Worm (Caenorhabditis elegans): ENCODE measurements around the gene K10H10.12.

K10H10.12 gene

DNA sequence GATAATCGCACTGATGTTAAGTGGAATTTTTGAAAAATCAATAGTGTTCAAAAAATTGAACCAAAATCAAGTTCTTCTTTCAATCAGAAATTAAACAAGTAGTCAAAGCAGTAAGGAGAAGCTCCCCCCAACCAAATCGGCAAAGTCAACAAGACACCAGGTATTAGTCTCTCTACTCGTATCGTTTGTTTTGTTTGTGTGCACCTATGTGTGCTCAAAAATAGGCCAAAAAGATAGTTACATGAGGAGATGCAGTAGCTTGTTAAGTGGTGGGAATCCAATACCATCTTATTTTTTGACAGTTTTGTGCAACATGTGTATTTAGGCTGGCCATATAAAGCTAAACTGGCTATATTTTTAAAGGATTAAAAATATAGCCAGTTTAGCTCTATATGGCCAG lies at the start of gene K10H10.12:
TSS of gene K10H10.12 (minus strand) at position 101 of the 400 bp plus-strand sequence.
- TF ChIP-seq lin-35 (GFP tag; optimal IDR thresholded peaks at IDR 0.05), result no peak
- TF ChIP-seq gei-17 (GFP tag; optimal IDR thresholded peaks at IDR 0.05), result no peak
- TF ChIP-seq efl-1 (GFP tag; optimal IDR thresholded peaks at IDR 0.05), result no peak
- no peak for TF ChIP-seq madf-3 (GFP tag; IDR thresholded peaks at IDR 0.05)
- no peak for TF ChIP-seq F33H1.4 (GFP tag; IDR thresholded peaks at IDR 0.05)
- TF ChIP-seq C06A6.2 (GFP tag; conservative IDR thresholded peaks at IDR 0.05), result no peak
- TF ChIP-seq F52B5.7 (tag; optimal IDR thresholded peaks at IDR 0.05), result no peak
- no peak for TF ChIP-seq C17E4.6 (GFP tag; IDR thresholded peaks at IDR 0.05)
- TF ChIP-seq dox-1 (GFP tag; IDR thresholded peaks at IDR 0.05), result no peak
- no peak for TF ChIP-seq mes-4 (tag; optimal IDR thresholded peaks at IDR 0.05)
- TF ChIP-seq dpl-1 (GFP tag; optimal IDR thresholded peaks at IDR 0.05), result no peak
- no peak for TF ChIP-seq ceh-58 (GFP tag; IDR thresholded peaks at IDR 0.05)

DNA sequence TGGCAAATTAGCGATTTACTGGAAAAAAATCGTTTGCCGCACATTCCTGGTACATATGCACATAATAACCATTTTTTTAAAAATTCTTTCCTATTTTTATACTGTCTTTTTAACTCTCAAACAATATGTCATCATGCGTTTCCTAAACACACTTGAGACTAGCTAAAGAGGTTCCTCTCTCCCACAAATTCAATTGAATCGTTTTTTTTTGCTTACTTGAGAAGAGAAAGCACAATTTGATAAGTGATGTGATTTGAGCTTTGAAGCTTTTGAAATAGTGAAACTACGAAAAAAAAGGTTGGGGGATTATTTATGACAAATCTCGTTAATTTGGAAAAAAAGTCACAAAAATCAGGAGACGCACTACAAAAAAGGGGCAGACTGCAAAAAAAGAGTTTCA lies 48.9 kb upstream of the K10H10.12 start:
- TF ChIP-seq egl-18 (GFP tag; IDR thresholded peaks at IDR 0.05), result no peak
- TF ChIP-seq hlh-12 (tag; optimal IDR thresholded peaks at IDR 0.05), result no peak
- no peak for TF ChIP-seq hmg-1.2 (GFP tag; IDR thresholded peaks at IDR 0.05)
- TF ChIP-seq ccch-3 (GFP tag; optimal IDR thresholded peaks at IDR 0.05), result no peak
- TF ChIP-seq dox-1 (GFP tag; IDR thresholded peaks at IDR 0.05), result no peak
- TF ChIP-seq Y79H2A.3 (GFP tag; conservative IDR thresholded peaks at IDR 0.05), result no peak
- no peak for TF ChIP-seq C17E4.6 (GFP tag; IDR thresholded peaks at IDR 0.05)
- no peak for TF ChIP-seq mel-28 (tag; optimal IDR thresholded peaks at IDR 0.05; ENCODE audit: borderline replicate concordance)
- TF ChIP-seq Y53G8AR.9 (GFP tag; conservative IDR thresholded peaks at IDR 0.05), result no peak

DNA sequence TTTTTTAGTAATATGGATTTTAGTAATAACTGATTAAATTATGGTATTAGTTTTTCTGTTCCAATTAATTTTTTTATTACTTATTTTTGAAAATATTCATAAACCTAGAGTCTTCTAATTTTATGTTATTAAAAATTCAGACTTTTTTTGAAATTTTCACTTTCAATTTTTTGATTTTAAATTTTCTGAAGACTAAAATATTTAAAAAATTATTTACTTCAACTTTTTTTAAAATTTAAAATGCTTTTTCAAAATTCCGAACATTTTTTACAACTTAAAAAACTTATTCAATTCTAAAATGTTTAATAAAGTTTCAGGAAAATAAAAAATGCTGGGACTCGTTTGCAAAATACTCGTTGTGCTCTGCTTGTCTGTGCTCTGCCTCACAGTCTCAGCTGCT lies 44.5 kb upstream of the K10H10.12 start, which contains the start of gene nlp-41:
TSS of gene nlp-41 (plus strand) at position 301 of the 400 bp plus-strand sequence.
- no peak for TF ChIP-seq efl-1 (GFP tag; optimal IDR thresholded peaks at IDR 0.05)
- no peak for TF ChIP-seq egl-18 (GFP tag; IDR thresholded peaks at IDR 0.05)
- TF ChIP-seq hmg-1.2 (GFP tag; IDR thresholded peaks at IDR 0.05), result no peak
- TF ChIP-seq lin-40 (tag; optimal IDR thresholded peaks at IDR 0.05), result no peak
- TF ChIP-seq F52B5.7 (tag; optimal IDR thresholded peaks at IDR 0.05), result no peak
- TF ChIP-seq ztf-25 (GFP tag; IDR thresholded peaks at IDR 0.05), result no peak
- TF ChIP-seq dpl-1 (GFP tag; optimal IDR thresholded peaks at IDR 0.05), result no peak

DNA sequence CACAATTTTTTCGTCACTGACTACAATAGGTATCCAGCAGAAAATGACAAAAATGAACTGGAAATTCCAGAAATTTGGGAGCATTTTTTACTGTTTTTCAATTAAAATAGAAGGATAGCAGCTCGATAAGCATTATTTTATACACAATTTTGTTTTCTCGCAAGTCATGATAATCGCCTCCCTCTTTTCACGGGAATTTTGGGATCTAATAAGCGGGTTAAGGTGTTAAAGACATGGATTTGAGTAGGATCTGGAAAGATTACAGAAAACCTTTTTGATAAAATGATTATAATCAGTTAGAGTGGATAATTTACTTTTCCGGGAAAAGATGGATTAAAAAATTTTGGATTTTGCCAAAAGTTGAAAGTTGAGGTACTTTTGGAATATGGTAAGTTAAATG lies 42.5 kb upstream of the K10H10.12 start, which contains the start of gene gcy-29:
TSS of gene gcy-29 (minus strand) at position 101 of the 400 bp plus-strand sequence.
- TF ChIP-seq attf-5 (GFP tag; optimal IDR thresholded peaks at IDR 0.05), result no peak
- no peak for TF ChIP-seq F37B4.10 (GFP tag; IDR thresholded peaks at IDR 0.05)
- no peak for TF ChIP-seq let-607 (tag; optimal IDR thresholded peaks at IDR 0.05)
- TF ChIP-seq T26A5.8 (tag; optimal IDR thresholded peaks at IDR 0.05), result no peak

DNA sequence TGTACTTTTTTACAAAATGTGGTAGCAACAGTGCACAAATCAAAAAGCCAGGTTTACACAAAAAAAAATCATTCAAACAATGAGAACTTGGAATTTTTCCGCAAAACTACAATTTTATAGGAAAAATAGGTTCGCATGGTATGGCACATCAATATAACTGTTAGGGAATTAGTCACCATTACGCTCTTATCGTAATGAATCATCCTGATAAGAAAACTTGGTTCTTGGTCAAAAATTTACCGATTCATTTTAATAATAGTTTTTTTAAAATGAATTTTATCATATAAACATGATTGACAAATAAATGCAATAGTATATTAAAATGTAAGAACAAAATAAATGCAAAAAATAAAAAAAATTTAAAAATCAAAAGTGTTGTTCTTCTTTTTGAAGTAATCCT lies 34.4 kb upstream of the K10H10.12 start:
- TF ChIP-seq nhr-80 (tag; optimal IDR thresholded peaks at IDR 0.05) (no peak), attf-5 (GFP tag; optimal IDR thresholded peaks at IDR 0.05) (no peak), lin-54 (GFP tag; optimal IDR thresholded peaks at IDR 0.05) (no peak)

DNA sequence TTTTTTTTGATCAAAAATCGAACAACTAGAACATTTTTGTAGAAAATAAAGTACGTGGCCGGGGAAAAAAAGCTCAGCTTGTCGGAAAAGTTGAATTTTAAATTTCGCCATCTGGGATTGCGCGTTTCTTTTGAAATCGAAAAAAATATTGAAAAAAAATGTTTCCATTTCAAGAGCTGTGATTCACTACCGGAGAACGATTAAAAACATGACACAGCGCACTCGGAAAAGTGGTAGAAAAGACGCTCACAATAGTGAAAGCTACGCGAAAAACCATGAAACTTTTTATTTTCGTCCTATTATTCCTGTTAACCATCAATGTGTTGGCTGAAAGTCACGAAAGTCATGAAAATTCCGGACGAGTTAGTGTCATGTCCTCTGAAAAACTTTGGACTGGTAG lies 31.6 kb upstream of the K10H10.12 start, which contains the start of the genes clec-147 and C04H5.7:
TSS of gene clec-147 (minus strand) at position 101 of the 400 bp plus-strand sequence.
TSS of gene C04H5.7 (plus strand) at position 219 of the 400 bp plus-strand sequence.
- TF ChIP-seq lsl-1 (GFP tag; optimal IDR thresholded peaks at IDR 0.05) (no peak), attf-5 (GFP tag; optimal IDR thresholded peaks at IDR 0.05) (no peak), rec-8 (tag; optimal IDR thresholded peaks at IDR 0.05) (no peak), ceh-27 (GFP tag; optimal IDR thresholded peaks at IDR 0.05) (no peak), dpff-1 (tag; optimal IDR thresholded peaks at IDR 0.05) (no peak), efl-1 (GFP tag; optimal IDR thresholded peaks at IDR 0.05) (no peak), ceh-40 (GFP tag; IDR thresholded peaks at IDR 0.05) (no peak), chd-7 (tag; optimal IDR thresholded peaks at IDR 0.05) (no peak), ztf-26 (tag; optimal IDR thresholded peaks at IDR 0.05) (no peak), C17E4.6 (GFP tag; IDR thresholded peaks at IDR 0.05) (no peak), xnd-1 (tag; optimal IDR thresholded peaks at IDR 0.05) (no peak)

Data from whole organism, young adult.